Worm (Caenorhabditis elegans) whole organism, mixed stage, embryonic: Measurements from ENCODE around the gene har-1.

Source experiments
- bed-3 ChIP-seq: fragments of 200-800 bp; sonication (Bioruptor generic); optimal IDR thresholded peaks from 3 replicates; lab custom pipeline; 2018; ENCODE audit warnings: mild to moderate bottlenecking, missing genetic modification characterization, moderate library complexity, missing compliant biosample characterization
- blmp-1 ChIP-seq: fragments of 150-350 bp; optimal IDR thresholded peaks from 2 replicates; lab custom pipeline; 2014; ENCODE audit warnings: missing biosample characterization, missing genetic modification characterization
- ceh-43 ChIP-seq: fragments of 200-800 bp; sonication (Bioruptor generic); optimal IDR thresholded peaks from 2 replicates; lab custom pipeline; 2018; ENCODE audit warnings: mild to moderate bottlenecking, missing genetic modification characterization, moderate library complexity, missing compliant biosample characterization
- ceh-83 ChIP-seq: fragments of 200-800 bp; sonication (Bioruptor generic); optimal IDR thresholded peaks from 2 replicates; lab custom pipeline; 2018; ENCODE audit warnings: mild to moderate bottlenecking, missing genetic modification characterization, missing compliant biosample characterization
- ces-1 ChIP-seq: fragments of 150-350 bp; optimal IDR thresholded peaks from 2 replicates; lab custom pipeline; 2014; ENCODE audit warnings: missing biosample characterization, missing genetic modification reagents, missing genetic modification characterization
- cnd-1 ChIP-seq: fragments of 200-800 bp; sonication (Bioruptor generic); optimal IDR thresholded peaks from 2 replicates; lab custom pipeline; 2018; ENCODE audit warnings: mild to moderate bottlenecking, missing genetic modification characterization, missing compliant biosample characterization
- drap-1 ChIP-seq: fragments of 200-800 bp; sonication (Bioruptor generic); optimal IDR thresholded peaks from 3 replicates; lab custom pipeline; 2018; ENCODE audit warnings: mild to moderate bottlenecking, missing genetic modification characterization, missing compliant biosample characterization
- elt-1 ChIP-seq: sonication (generic microtip); optimal IDR thresholded peaks from 2 replicates; lab custom pipeline; 2017; ENCODE audit warnings: missing genetic modification characterization, mild to moderate bottlenecking, missing compliant biosample characterization, antibody characterized with exemption, moderate library complexity, borderline replicate concordance; ENCODE audit not compliant: insufficient read depth
- elt-3 ChIP-seq: fragments of 150-350 bp; optimal IDR thresholded peaks from 2 replicates; lab custom pipeline; 2014; ENCODE audit warnings: missing biosample characterization, missing genetic modification characterization
- flh-1 ChIP-seq: fragments of 200-800 bp; sonication (Bioruptor generic); optimal IDR thresholded peaks from 2 replicates; lab custom pipeline; 2018; ENCODE audit warnings: mild to moderate bottlenecking, missing genetic modification characterization, moderate library complexity, missing compliant biosample characterization
- ham-2 ChIP-seq: fragments of 200-800 bp; sonication (Bioruptor generic); optimal IDR thresholded peaks from 2 replicates; lab custom pipeline; 2018; ENCODE audit warnings: mild to moderate bottlenecking, missing genetic modification characterization, missing compliant biosample characterization
- hlh-1 ChIP-seq: fragments of 150-350 bp; optimal IDR thresholded peaks from 2 replicates; lab custom pipeline; 2014; ENCODE audit warnings: missing biosample characterization, missing genetic modification reagents, missing genetic modification characterization
- lin-32 ChIP-seq: fragments of 200-800 bp; sonication (Bioruptor generic); optimal IDR thresholded peaks from 2 replicates; lab custom pipeline; 2018; ENCODE audit warnings: mild to moderate bottlenecking, missing genetic modification characterization, missing compliant biosample characterization
- lsy-2 ChIP-seq: fragments of 150-350 bp; optimal IDR thresholded peaks from 2 replicates; lab custom pipeline; 2014; ENCODE audit warnings: missing biosample characterization, missing genetic modification characterization
- mab-5 ChIP-seq: fragments of 150-350 bp; optimal IDR thresholded peaks from 2 replicates; lab custom pipeline; 2014; ENCODE audit warnings: missing biosample characterization, missing genetic modification characterization
- mep-1 ChIP-seq: fragments of 150-350 bp; optimal IDR thresholded peaks from 2 replicates; lab custom pipeline; 2017; ENCODE audit warnings: missing biosample characterization, missing genetic modification reagents, missing genetic modification characterization, inconsistent platforms
- mls-2 ChIP-seq: sonication (generic microtip); optimal IDR thresholded peaks from 2 replicates; lab custom pipeline; 2016; ENCODE audit warnings: mild to moderate bottlenecking, missing genetic modification characterization, moderate library complexity, missing compliant biosample characterization
- nhr-2 ChIP-seq: fragments of 150-350 bp; optimal IDR thresholded peaks from 2 replicates; lab custom pipeline; 2014; ENCODE audit warnings: missing biosample characterization, missing genetic modification characterization
- nhr-28 ChIP-seq: fragments of 150-350 bp; optimal IDR thresholded peaks from 2 replicates; lab custom pipeline; 2014; ENCODE audit warnings: missing biosample characterization, missing genetic modification characterization
- nhr-76 ChIP-seq: sonication (generic microtip); optimal IDR thresholded peaks from 2 replicates; lab custom pipeline; 2017; ENCODE audit warnings: missing biosample characterization, missing genetic modification characterization
- pha-4 ChIP-seq: fragments of 150-350 bp; optimal IDR thresholded peaks from 2 replicates; lab custom pipeline; 2018; ENCODE audit warnings: missing biosample characterization, missing genetic modification reagents, missing genetic modification characterization
- sem-2 ChIP-seq: fragments of 200-800 bp; sonication (Bioruptor generic); optimal IDR thresholded peaks from 2 replicates; lab custom pipeline; 2018; ENCODE audit warnings: mild to moderate bottlenecking, missing genetic modification characterization, missing compliant biosample characterization
- tbx-8 ChIP-seq: fragments of 200-800 bp; sonication (Bioruptor generic); optimal IDR thresholded peaks from 2 replicates; lab custom pipeline; 2018; ENCODE audit warnings: mild to moderate bottlenecking, missing genetic modification characterization, moderate library complexity, missing compliant biosample characterization
- unc-120 ChIP-seq: sonication (generic microtip); optimal IDR thresholded peaks from 2 replicates; lab custom pipeline; 2017; ENCODE audit warnings: missing genetic modification characterization, missing compliant biosample characterization; ENCODE audit not compliant: poor library complexity, severe bottlenecking
- unc-62 ChIP-seq: fragments of 150-350 bp; optimal IDR thresholded peaks from 2 replicates; lab custom pipeline; 2014; ENCODE audit warnings: missing biosample characterization, missing genetic modification reagents, missing genetic modification characterization
- zip-8 ChIP-seq: fragments of 150-350 bp; optimal IDR thresholded peaks from 2 replicates; lab custom pipeline; 2014; ENCODE audit warnings: missing biosample characterization, missing genetic modification characterization
- ztf-11 ChIP-seq: fragments of 150-350 bp; optimal IDR thresholded peaks from 2 replicates; lab custom pipeline; 2014; ENCODE audit warnings: missing biosample characterization, missing genetic modification characterization

The har-1 gene

DNA sequence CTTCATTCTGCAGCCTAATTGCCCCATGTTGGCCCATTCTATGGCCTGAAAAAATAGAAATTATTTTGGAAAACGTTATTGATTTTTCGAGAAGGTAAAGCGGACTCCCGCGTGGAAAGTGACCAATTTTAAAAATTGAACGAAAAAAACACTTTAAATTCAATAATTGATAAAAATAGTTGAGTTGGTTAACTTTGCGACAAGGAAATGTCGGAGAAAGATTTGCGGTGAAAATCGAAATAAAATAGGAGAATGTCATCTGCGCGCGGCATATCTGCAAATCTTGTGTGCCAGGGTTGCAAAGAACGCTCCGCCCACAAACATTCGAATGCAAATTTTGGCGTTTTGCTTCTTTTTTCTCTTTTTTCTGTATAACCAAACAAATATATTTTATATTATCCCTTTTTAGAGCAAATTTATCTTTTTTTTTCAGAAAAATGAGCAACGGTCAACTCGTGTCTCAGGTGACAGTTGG lies 19.1 kb downstream of the har-1 start, which contains the start of the genes rnf-121 and C16C10.4 (continued):
- TF ChIP-seq zip-8 (tag; lab: Kevin White, UChicago) (no peak), sem-2 (GFP tag; lab: Kevin White, UChicago) (peak; percentile 82)
- TF ChIP-seq, all 35 proteins: peak for 32

DNA sequence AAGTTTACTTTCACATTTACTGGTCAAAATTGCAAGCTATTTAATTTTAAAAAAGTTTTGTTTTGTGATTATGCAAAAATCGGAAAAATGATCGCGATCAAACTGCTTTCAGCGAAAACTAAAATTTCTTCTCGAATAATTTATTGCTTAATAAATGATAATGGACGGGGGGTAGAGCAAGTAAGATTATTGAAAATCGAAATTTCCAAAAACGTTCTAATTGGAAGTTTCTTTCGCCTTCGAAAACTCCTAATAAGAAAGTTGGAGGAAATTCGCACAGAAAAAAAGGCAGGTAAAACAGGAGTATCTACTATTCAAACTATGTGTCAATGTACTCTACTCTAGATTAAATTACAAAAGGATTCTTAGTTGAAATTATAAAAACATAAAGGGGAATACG lies 20.4 kb downstream of the har-1 start:
- no peak for TF ChIP-seq tbx-8
- TF ChIP-seq sem-2 (GFP tag; lab: Kevin White, UChicago): no peak
- TF ChIP-seq ceh-43 (GFP tag; lab: Kevin White, UChicago): no peak
- no peak for TF ChIP-seq lin-32 (GFP tag; lab: Kevin White, UChicago)
- no peak for TF ChIP-seq drap-1 (GFP tag; lab: Kevin White, UChicago)
- no peak for TF ChIP-seq lsy-2
- TF ChIP-seq mep-1 (tag; lab: Kevin White, UChicago): no peak
- TF ChIP-seq ham-2: no peak
- TF ChIP-seq mab-5: no peak
- no peak for TF ChIP-seq hlh-1 (tag; lab: Kevin White, UChicago)

DNA sequence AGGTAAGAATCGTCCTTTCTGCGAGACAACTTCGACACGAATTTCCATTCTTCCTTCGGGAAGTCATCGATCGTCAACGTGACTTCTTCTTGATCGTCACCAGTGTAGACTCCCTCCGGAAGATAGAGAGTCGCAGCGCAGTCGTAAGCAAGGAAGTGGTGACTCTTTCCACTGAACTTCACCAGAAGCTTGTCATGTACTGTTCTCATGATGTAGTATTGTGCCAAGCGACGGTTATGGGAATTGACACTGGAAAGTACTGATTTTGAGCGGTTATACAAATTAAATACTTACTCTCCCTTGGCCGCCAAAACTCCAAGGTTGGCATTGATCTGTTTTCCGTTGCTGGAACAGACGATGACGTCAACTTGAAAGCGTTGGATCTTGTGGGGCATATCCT lies 23.6 kb downstream of the har-1 start:
- TF ChIP-seq cnd-1 (tag; lab: Kevin White, UChicago): no peak
- no peak for TF ChIP-seq unc-120 (tag; lab: Kevin White, UChicago)
- TF ChIP-seq mls-2 (tag; lab: Kevin White, UChicago): no peak
- TF ChIP-seq hlh-1 (tag; lab: Kevin White, UChicago): no peak
- no peak for TF ChIP-seq ceh-43 (GFP tag; lab: Kevin White, UChicago)
- TF ChIP-seq lsy-2: no peak
- no peak for TF ChIP-seq ztf-11 (tag; lab: Kevin White, UChicago)
- TF ChIP-seq blmp-1: no peak
- TF ChIP-seq bed-3: no peak
- no peak for TF ChIP-seq unc-62
- TF ChIP-seq ceh-83 (GFP tag; lab: Kevin White, UChicago): no peak
- TF ChIP-seq nhr-76 (tag; lab: Kevin White, UChicago): no peak
- TF ChIP-seq ces-1 (GFP tag; lab: Kevin White, UChicago): no peak
- TF ChIP-seq mab-5: no peak

ce11 chrIII:4176109-4176596 lies 24.3 kb downstream of the har-1 start, which contains the start of the genes hrde-1 and C16C10.13:
hrde-1 (minus strand) TSS chrIII:4176159.
C16C10.13 (plus strand) TSS chrIII:4176440.
- TF ChIP-seq bed-3: no peak
- no peak for TF ChIP-seq nhr-2 (tag; lab: Kevin White, UChicago)
- TF ChIP-seq elt-3 (tag; lab: Kevin White, UChicago): no peak
- no peak for TF ChIP-seq nhr-28 (tag; lab: Kevin White, UChicago)
- TF ChIP-seq pha-4 (tag; lab: Kevin White, UChicago): no peak
- no peak for TF ChIP-seq cnd-1 (tag; lab: Kevin White, UChicago)
- TF ChIP-seq drap-1 (GFP tag; lab: Kevin White, UChicago): no peak
- TF ChIP-seq mab-5: no peak

DNA sequence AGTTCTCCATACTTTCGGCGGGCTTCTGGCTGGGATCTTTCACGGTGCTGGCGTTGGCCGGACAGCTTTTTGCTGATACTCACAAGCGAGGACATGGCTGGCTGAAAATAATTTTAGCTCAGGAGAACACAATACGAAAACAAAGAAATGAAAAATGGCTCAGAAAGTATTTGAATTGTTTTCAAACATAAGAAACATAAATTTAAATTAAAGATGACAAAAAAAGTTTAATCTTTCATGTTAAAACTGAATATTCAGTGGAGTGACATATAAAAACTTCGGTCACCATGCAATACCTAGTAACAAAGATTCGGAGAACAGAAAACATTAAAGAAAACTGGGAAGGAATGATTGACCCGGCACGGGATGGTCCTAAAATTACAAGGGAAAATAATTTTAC lies 26.7 kb downstream of the har-1 start, which contains the start of gene C16C10.2:
Gene C16C10.2 (minus strand): TSS at position 101 of the 400 bp plus-strand sequence.
- no peak for TF ChIP-seq elt-3 (tag; lab: Kevin White, UChicago)
- no peak for TF ChIP-seq flh-1 (GFP tag; lab: Kevin White, UChicago)
- no peak for TF ChIP-seq elt-1 (tag; lab: Kevin White, UChicago)
- no peak for TF ChIP-seq mls-2 (tag; lab: Kevin White, UChicago)

- TF ChIP-seq lsy-2 (no peak), flh-1 (GFP tag; lab: Kevin White, UChicago) (no peak), nhr-28 (tag; lab: Kevin White, UChicago) (no peak), tbx-8 (no peak), unc-62 (no peak), unc-120 (tag; lab: Kevin White, UChicago) (no peak), ceh-83 (GFP tag; lab: Kevin White, UChicago) (no peak), sem-2 (GFP tag; lab: Kevin White, UChicago) (no peak), mep-1 (tag; lab: Kevin White, UChicago) (no peak), ces-1 (GFP tag; lab: Kevin White, UChicago) (no peak)
Observed at ce11 chrIII:4181338-4181737, 29.5 kb downstream of the har-1 start, which contains the start of gene C16C10.1. C16C10.1 (minus strand) TSS chrIII:4181438.
